Worm (Caenorhabditis elegans): Measurements from ENCODE around the gene lon-1.

Gene lon-1

DNA sequence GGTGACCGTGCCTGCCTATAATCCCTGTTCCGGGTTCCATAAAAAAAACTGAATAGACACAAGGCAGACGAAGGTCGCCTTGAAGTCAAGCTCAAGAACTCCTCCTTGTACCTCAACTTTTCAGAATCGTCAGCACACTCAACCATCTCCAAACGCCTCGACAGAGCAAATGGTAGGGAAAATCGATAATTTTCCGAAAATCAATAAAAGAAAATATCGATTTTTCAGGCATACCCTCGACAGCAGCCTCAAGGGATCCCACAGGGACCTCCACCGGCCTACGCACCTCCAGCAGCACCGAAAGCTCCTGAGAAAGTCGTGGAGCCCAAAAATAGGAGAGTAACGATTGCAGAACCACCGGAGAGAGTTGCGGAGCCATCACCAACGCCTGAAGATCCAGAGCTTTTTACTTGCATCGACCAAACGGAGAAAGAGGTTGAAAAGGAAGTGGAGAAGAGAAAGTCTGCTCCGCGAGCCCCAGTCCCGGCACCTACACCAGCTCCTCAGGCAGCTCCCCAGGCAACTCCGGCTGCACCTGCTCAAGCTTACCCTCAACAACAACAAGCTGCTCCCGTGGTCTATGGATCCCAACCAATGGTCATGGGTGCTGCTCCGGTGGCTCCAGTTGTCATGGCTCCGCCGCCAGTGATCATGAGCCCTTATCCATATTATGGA lies 5.4 kb downstream of the lon-1 start:
- TF ChIP-seq hrde-1 (tag; optimal IDR thresholded peaks at IDR 0.05; ENCODE audit: borderline replicate concordance) (peak; percentile 18), lag-1 (GFP tag; IDR thresholded peaks at IDR 0.05) (no peak), nhr-120 (GFP tag; IDR thresholded peaks at IDR 0.05) (0 out of 2 replicates have a peak, but pooled peaks have one; percentile 55), Y53G8AR.9 (GFP tag; conservative IDR thresholded peaks at IDR 0.05) (0 out of 2 replicates have a peak, but pooled peaks have one; percentile 26), mcd-1 (GFP tag; IDR thresholded peaks at IDR 0.05) (0 out of 2 replicates have a peak, but pooled peaks have one; percentile 13), ztf-26 (tag; optimal IDR thresholded peaks at IDR 0.05) (no peak), egrh-3 (GFP tag; IDR thresholded peaks at IDR 0.05) (peak; percentile 71; the same call in 1 of the 2 replicates), zfh-2 (GFP tag; conservative IDR thresholded peaks at IDR 0.05) (peak; percentile 86)

DNA sequence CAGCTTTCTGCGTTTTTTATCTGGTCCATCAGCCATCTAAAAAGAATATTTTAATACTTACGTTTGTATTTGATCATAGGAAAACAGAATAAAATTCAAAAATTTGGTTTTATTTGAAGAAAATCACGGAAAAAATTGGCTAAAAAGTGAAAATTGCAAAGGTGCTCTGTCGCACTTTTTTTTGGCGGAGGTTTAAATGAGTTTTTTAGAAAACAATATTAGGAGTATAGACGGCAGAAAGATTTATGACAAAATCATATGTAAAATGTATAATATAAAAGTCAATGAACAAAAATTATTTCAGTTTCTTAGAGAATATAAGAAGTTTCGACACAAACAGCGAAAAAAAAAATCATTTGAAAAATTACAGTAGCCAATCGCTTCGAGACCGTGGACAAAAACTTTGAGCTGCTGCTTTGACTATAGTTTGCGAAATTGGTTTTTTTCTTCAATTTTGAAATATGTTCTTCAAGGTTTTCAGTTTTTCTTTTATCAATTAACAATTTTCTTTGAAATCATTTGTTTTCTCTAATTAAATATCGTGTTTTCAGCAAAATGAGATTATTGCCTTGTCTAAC lies 9.6 kb downstream of the lon-1 start, which contains the start of the genes R02F2.7 and R02F2.4:
Gene R02F2.7 (minus strand): TSS at position 36 of the 578 bp plus-strand sequence.
Gene R02F2.4 (plus strand): TSS at position 552 of the 578 bp plus-strand sequence.
- TF ChIP-seq Y95B8A.8 (GFP tag; IDR thresholded peaks at IDR 0.05), result no peak
- TF ChIP-seq efl-1 (GFP tag; optimal IDR thresholded peaks at IDR 0.05), result peak; percentile 54
- TF ChIP-seq lsl-1 (GFP tag; optimal IDR thresholded peaks at IDR 0.05), result peak; percentile 92
- 0 out of 2 replicates have a peak, but pooled peaks have one; percentile 25 for TF ChIP-seq madf-8 (GFP tag; conservative IDR thresholded peaks at IDR 0.05)
- peak; percentile 74 for TF ChIP-seq lin-54 (GFP tag; optimal IDR thresholded peaks at IDR 0.05)
- TF ChIP-seq C17E4.6 (GFP tag; IDR thresholded peaks at IDR 0.05), result no peak
- no peak for TF ChIP-seq zfh-2 (GFP tag; conservative IDR thresholded peaks at IDR 0.05)
- TF ChIP-seq F49E8.2 (tag; optimal IDR thresholded peaks at IDR 0.05; ENCODE audit: insufficient read depth), result peak; percentile 21
- peak; percentile 82 for TF ChIP-seq F33H1.4 (GFP tag; IDR thresholded peaks at IDR 0.05)
- TF ChIP-seq madf-6 (GFP tag; IDR thresholded peaks at IDR 0.05), result peak; percentile 78
- TF ChIP-seq xnd-1 (tag; optimal IDR thresholded peaks at IDR 0.05), result peak; percentile 74
- TF ChIP-seq mcd-1 (GFP tag; IDR thresholded peaks at IDR 0.05), result peak; percentile 53; the same call in 1 of the 2 replicates
- TF ChIP-seq B0019.2 (GFP tag; conservative IDR thresholded peaks at IDR 0.05), result no peak

- TF ChIP-seq F39B2.1 (GFP tag; IDR thresholded peaks at IDR 0.05), result no peak
- TF ChIP-seq pbrm-1 (GFP tag; IDR thresholded peaks at IDR 0.05), result no peak
Observed at ce11 chrIII:5486345-5486744, 12.1 kb downstream of the lon-1 start.

ce11 chrIII:5487087-5487603 lies 12.9 kb downstream of the lon-1 start, which contains the start of gene osg-1:
osg-1 (plus strand) TSS chrIII:5487553.
- TF ChIP-seq ZK185.1 (tag; optimal IDR thresholded peaks at IDR 0.05; ENCODE audit: poor library complexity, severe bottlenecking) (no peak), unc-130 (GFP tag; optimal IDR thresholded peaks at IDR 0.05) (no peak), ztf-26 (tag; optimal IDR thresholded peaks at IDR 0.05) (no peak), rec-8 (tag; optimal IDR thresholded peaks at IDR 0.05) (no peak), hrde-1 (tag; optimal IDR thresholded peaks at IDR 0.05; ENCODE audit: borderline replicate concordance) (no peak), hsf-1 (GFP tag; IDR thresholded peaks at IDR 0.05) (no peak), nhr-179 (tag; optimal IDR thresholded peaks at IDR 0.05) (no peak), K11D2.4 (GFP tag; IDR thresholded peaks at IDR 0.05) (no peak), snpc-4 (GFP tag; optimal IDR thresholded peaks at IDR 0.05) (no peak), snpc-4 (tag; optimal IDR thresholded peaks at IDR 0.05) (no peak), dpl-1 (GFP tag; optimal IDR thresholded peaks at IDR 0.05) (no peak), C06A6.2 (GFP tag; conservative IDR thresholded peaks at IDR 0.05) (no peak), B0261.1 (tag; optimal IDR thresholded peaks at IDR 0.05) (no peak), aptf-2 (GFP tag; conservative IDR thresholded peaks at IDR 0.05) (no peak), sdz-38 (tag; optimal IDR thresholded peaks at IDR 0.05) (no peak), sptf-2 (GFP tag; optimal IDR thresholded peaks at IDR 0.05) (no peak), mel-28 (tag; optimal IDR thresholded peaks at IDR 0.05; ENCODE audit: borderline replicate concordance) (no peak), xnd-1 (tag; optimal IDR thresholded peaks at IDR 0.05) (no peak), rcor-1 (GFP tag; IDR thresholded peaks at IDR 0.05) (no peak), ama-1 (optimal IDR thresholded peaks at IDR 0.05) (no peak), ama-1 (GFP tag; optimal IDR thresholded peaks at IDR 0.05) (no peak), mcd-1 (GFP tag; IDR thresholded peaks at IDR 0.05) (no peak)

Data from whole organism, young adult.